Fruit fly (Drosophila melanogaster) whole organism, pupa: Measurements from ENCODE around the gene Pld3.

Experiments
- CG12605 ChIP-seq: fragments of 200-800 bp; sonication (Bioruptor generic); IDR thresholded peaks from 2 replicates; pipeline ENCODE4 v1.3.6; 2022; ENCODE audit warnings: missing biosample characterization, missing genetic modification characterization
- CG13204 ChIP-seq: fragments of 200-800 bp; sonication (Bioruptor generic); optimal IDR thresholded peaks from 2 replicates; lab custom pipeline; 2018; ENCODE audit warnings: missing biosample characterization, mild to moderate bottlenecking, missing genetic modification characterization, moderate library complexity
- CG14655 ChIP-seq: fragments of 200-800 bp; sonication (Bioruptor generic); optimal IDR thresholded peaks from 3 replicates; lab custom pipeline; 2017; ENCODE audit warnings: mild to moderate bottlenecking, missing biosample characterization, missing genetic modification reagents, missing genetic modification characterization
- CG15710 ChIP-seq: fragments of 200-800 bp; sonication (Bioruptor generic); optimal IDR thresholded peaks from 2 replicates; lab custom pipeline; 2018; ENCODE audit warnings: missing biosample characterization, mild to moderate bottlenecking, missing genetic modification characterization, moderate library complexity
- CG17806 ChIP-seq: fragments of 200-800 bp; sonication (Bioruptor generic); optimal IDR thresholded peaks from 2 replicates; lab custom pipeline; 2018; ENCODE audit warnings: missing biosample characterization, mild to moderate bottlenecking, missing genetic modification characterization, moderate library complexity
- CG32121 ChIP-seq: fragments of 200-800 bp; sonication (Bioruptor generic); IDR thresholded peaks from 2 replicates; pipeline ENCODE4 v1.3.6; 2022; ENCODE audit warnings: missing biosample characterization, missing genetic modification characterization
- CG4496 ChIP-seq: fragments of 200-800 bp; sonication (Bioruptor generic); IDR thresholded peaks from 3 replicates; pipeline ENCODE4 v1.3.6; 2022; ENCODE audit warnings: missing biosample characterization, missing genetic modification characterization
- Pif1A ChIP-seq: fragments of 200-800 bp; sonication (Bioruptor generic); optimal IDR thresholded peaks from 3 replicates; lab custom pipeline; 2016; ENCODE audit warnings: missing biosample characterization, missing genetic modification characterization
- Snoo ChIP-seq: fragments of 200-800 bp; sonication (Bioruptor generic); optimal IDR thresholded peaks from 3 replicates; lab custom pipeline; 2017; ENCODE audit warnings: missing biosample characterization, mild to moderate bottlenecking, missing genetic modification characterization, inconsistent platforms
- rn ChIP-seq: fragments of 200-800 bp; sonication (Bioruptor generic); IDR thresholded peaks from 2 replicates; pipeline ENCODE4 v1.3.6; 2022; ENCODE audit warnings: missing biosample characterization, missing genetic modification characterization

The Pld3 gene

DNA sequence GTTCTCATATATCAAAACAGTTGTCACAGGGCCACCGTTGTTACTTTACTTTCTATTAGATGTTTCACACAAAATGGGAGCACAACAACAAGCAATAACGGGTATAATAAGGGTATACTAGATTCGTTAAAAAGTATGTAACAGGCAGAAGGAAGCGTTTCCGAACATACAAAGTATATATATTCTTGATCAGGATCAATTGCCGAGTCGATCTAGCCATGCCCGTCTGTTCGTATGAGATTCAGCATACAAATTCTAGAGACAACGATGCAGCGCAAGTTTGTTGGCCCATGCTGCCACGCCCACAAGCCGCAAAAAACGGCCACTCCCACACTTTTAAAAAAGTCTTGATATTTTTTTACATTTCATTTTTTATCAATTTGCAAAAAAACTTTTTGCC lies 41.6 kb downstream of the Pld3 start, which contains the start of gene CG31624:
Gene CG31624 (minus strand): TSS at position 101 of the 400 bp plus-strand sequence.
- no peak for TF ChIP-seq CG14655 (GFP tag; lab: Kevin White, UChicago)
- TF ChIP-seq CG32121 (GFP tag; lab: Robert Waterston, UW): no peak

DNA sequence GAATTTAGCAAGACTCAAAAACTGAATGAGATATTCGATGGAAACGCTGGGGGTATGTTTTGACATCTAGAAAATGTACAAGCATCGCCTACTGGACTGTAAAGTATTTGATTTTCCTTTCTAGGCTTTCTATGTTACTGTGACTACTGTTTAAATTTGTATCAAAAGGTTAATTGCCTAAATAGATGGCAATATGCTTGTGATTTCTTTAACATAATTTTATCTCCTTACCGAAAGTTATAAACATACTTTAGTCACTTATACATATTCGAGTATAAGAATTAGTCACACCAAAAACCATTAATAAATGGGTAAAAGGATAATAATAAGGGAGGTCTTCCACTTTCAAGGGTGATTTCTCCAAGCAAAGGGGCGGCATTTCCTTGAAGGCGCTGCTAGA lies 44.1 kb downstream of the Pld3 start, which contains the start of gene CG31988:
Gene CG31988 (minus strand): TSS at position 101 of the 400 bp plus-strand sequence.
- TF ChIP-seq CG14655 (GFP tag; lab: Kevin White, UChicago) (no peak), CG13204 (no peak), Pif1A (no peak), CG17806 (no peak), CG12605 (no peak), CG4496 (no peak), CG15710 (tag; lab: Kevin White, UChicago) (no peak), Snoo (tag; lab: Kevin White, UChicago) (no peak)
- TF ChIP-seq, all 21 proteins: peak for 0

DNA sequence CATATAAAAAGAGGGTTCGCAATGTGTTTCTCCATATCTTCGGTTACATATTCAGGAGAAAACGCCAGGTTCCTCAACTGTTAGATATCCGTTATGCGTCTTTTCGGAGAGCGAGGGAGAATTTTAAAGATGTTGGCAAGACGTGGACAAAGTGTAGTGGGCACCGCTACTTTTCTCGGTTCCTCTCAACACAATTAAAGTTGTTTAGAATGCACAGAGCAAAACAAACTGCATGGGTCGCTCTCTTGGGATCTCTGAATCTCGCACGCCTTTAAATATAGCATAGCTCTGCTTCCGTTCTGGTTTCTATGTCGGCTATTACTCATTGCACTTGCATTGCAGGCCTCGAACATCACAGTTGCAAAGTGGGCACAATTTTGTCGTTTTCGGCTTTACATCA lies 47.5 kb downstream of the Pld3 start, which contains the start of gene clumsy:
Gene clumsy (plus strand): TSS at position 301 of the 400 bp plus-strand sequence.
- TF ChIP-seq rn (no peak), CG4496 (0 out of 3 replicates have a peak, but pooled peaks have one; percentile 23), CG13204 (no peak)
